Worm (Caenorhabditis elegans) whole organism, L4 larva: ENCODE measurements around the gene sdz-27.

Experiments
- F10B5.3 ChIP-seq: sonication (generic microtip); optimal IDR thresholded peaks from 2 replicates; lab custom pipeline; 2016; ENCODE audit warnings: mild to moderate bottlenecking, missing genetic modification characterization, missing compliant biosample characterization
- F44E2.7 ChIP-seq: fragments of 200-800 bp; sonication (Bioruptor generic); IDR thresholded peaks from 2 replicates; pipeline ENCODE4 v2.1.2; 2022; ENCODE audit warnings: missing genetic modification characterization, missing compliant biosample characterization
- R02D3.7 ChIP-seq: fragments of 150-350 bp; sonication (generic microtip); optimal IDR thresholded peaks from 3 replicates; lab custom pipeline; 2014; ENCODE audit warnings: missing biosample characterization, missing genetic modification characterization
- T20F7.1 ChIP-seq: fragments of 200-800 bp; sonication (Bioruptor generic); optimal IDR thresholded peaks from 2 replicates; lab custom pipeline; 2018; ENCODE audit warnings: mild to moderate bottlenecking, missing genetic modification characterization, missing compliant biosample characterization
- Y105C5A.15 ChIP-seq: fragments of 200-800 bp; sonication (Bioruptor generic); IDR thresholded peaks from 2 replicates; pipeline ENCODE4 v1.3.6; 2022; ENCODE audit warnings: missing genetic modification characterization, missing compliant biosample characterization
- aha-1 ChIP-seq: fragments of 150-350 bp; peaks from one replicate; lab custom pipeline; 2014; ENCODE audit warnings: missing biosample characterization, missing genetic modification characterization
- ceh-20 ChIP-seq: fragments of 200-800 bp; sonication (Bioruptor generic); IDR thresholded peaks from 2 replicates; pipeline ENCODE4 v1.3.6; 2022; ENCODE audit warnings: missing genetic modification reagents, missing genetic modification characterization, missing compliant biosample characterization
- ceh-28 ChIP-seq: fragments of 150-350 bp; optimal IDR thresholded peaks from 2 replicates; lab custom pipeline; 2014; ENCODE audit warnings: missing biosample characterization, missing genetic modification reagents, missing genetic modification characterization
- ceh-32 ChIP-seq: sonication (generic microtip); optimal IDR thresholded peaks from 2 replicates; lab custom pipeline; 2016; ENCODE audit warnings: mild to moderate bottlenecking, missing genetic modification characterization, missing compliant biosample characterization; ENCODE audit not compliant: poor library complexity
- daf-16 ChIP-seq, 3 experiments: sonication (generic microtip); optimal IDR thresholded peaks; 2 replicates each; lab custom pipeline; 2016 to 2017; ENCODE audit warnings: missing genetic modification characterization in 3 of 3, missing genetic modification reagents in 3 of 3, mild to moderate bottlenecking in 2 of 3, missing compliant biosample characterization in 2 of 3, missing biosample characterization in 1 of 3, moderate library complexity in 1 of 3
- dmd-6 ChIP-seq: fragments of 200-800 bp; sonication (Bioruptor generic); IDR thresholded peaks from 2 replicates; pipeline ENCODE4 v1.3.6; 2022; ENCODE audit warnings: missing genetic modification reagents, missing genetic modification characterization, missing compliant biosample characterization
- dmd-9 ChIP-seq: fragments of 200-800 bp; sonication (Bioruptor generic); IDR thresholded peaks from 2 replicates; pipeline ENCODE4 v1.3.6; 2022; ENCODE audit warnings: missing genetic modification reagents, missing genetic modification characterization, missing compliant biosample characterization
- dpl-1 ChIP-seq: fragments of 150-350 bp; optimal IDR thresholded peaks from 2 replicates; lab custom pipeline; 2014; ENCODE audit warnings: missing biosample characterization, missing genetic modification reagents, missing genetic modification characterization
- duxl-1 ChIP-seq: sonication (generic microtip); optimal IDR thresholded peaks from 2 replicates; lab custom pipeline; 2016; ENCODE audit warnings: mild to moderate bottlenecking, missing genetic modification characterization, moderate library complexity, missing compliant biosample characterization; ENCODE audit not compliant: poor library complexity
- dve-1 ChIP-seq: sonication (generic microtip); optimal IDR thresholded peaks from 2 replicates; lab custom pipeline; 2017; ENCODE audit warnings: antibody characterized with exemption, mild to moderate bottlenecking, missing genetic modification characterization, missing compliant biosample characterization; ENCODE audit not compliant: insufficient read depth
- hif-1 ChIP-seq, 2 experiments: sonication (generic microtip); optimal IDR thresholded peaks; 2 replicates each; lab custom pipeline; 2016 to 2017; ENCODE audit warnings: missing compliant biosample characterization in 2 of 2, missing genetic modification characterization in 2 of 2, missing genetic modification reagents in 2 of 2, missing genotype in 2 of 2, mild to moderate bottlenecking in 1 of 2
- hlh-11 ChIP-seq: fragments of 200-800 bp; sonication (Bioruptor generic); optimal IDR thresholded peaks from 2 replicates; lab custom pipeline; 2018; ENCODE audit warnings: mild to moderate bottlenecking, missing genetic modification characterization, missing compliant biosample characterization
- lin-1 ChIP-seq: fragments of 200-800 bp; sonication (Bioruptor generic); IDR thresholded peaks from 2 replicates; pipeline ENCODE4 v1.3.6; 2022; ENCODE audit warnings: missing genetic modification reagents, missing genetic modification characterization, missing compliant biosample characterization
- lin-13 ChIP-seq: fragments of 150-350 bp; optimal IDR thresholded peaks from 2 replicates; lab custom pipeline; 2014; ENCODE audit warnings: missing biosample characterization, missing genetic modification reagents, missing genetic modification characterization
- lin-38 ChIP-seq: fragments of 200-800 bp; sonication (Bioruptor generic); IDR thresholded peaks from 2 replicates; pipeline ENCODE4 v1.3.6; 2022; ENCODE audit warnings: missing genetic modification reagents, missing genetic modification characterization, missing compliant biosample characterization
- lir-3 ChIP-seq: sonication (generic microtip); optimal IDR thresholded peaks from 2 replicates; lab custom pipeline; 2016; ENCODE audit warnings: mild to moderate bottlenecking, missing genetic modification characterization, missing compliant biosample characterization
- madf-9 ChIP-seq: fragments of 200-800 bp; sonication (Bioruptor generic); conservative IDR thresholded peaks from 2 replicates; pipeline ENCODE4 v1.3.6; 2022; ENCODE audit warnings: missing genetic modification reagents, missing genetic modification characterization, missing compliant biosample characterization
- mep-1 ChIP-seq: fragments of 150-350 bp; sonication (generic microtip); optimal IDR thresholded peaks from 3 replicates; lab custom pipeline; 2014; ENCODE audit warnings: missing biosample characterization, missing genetic modification characterization
- nhr-102 ChIP-seq: sonication (generic microtip); optimal IDR thresholded peaks from 2 replicates; lab custom pipeline; 2016; ENCODE audit warnings: mild to moderate bottlenecking, missing genetic modification characterization, moderate library complexity, missing compliant biosample characterization
- nhr-25 ChIP-seq: sonication (generic microtip); optimal IDR thresholded peaks from 2 replicates; lab custom pipeline; 2017; ENCODE audit warnings: missing genetic modification characterization, mild to moderate bottlenecking, missing compliant biosample characterization, antibody characterized with exemption, moderate library complexity, borderline replicate concordance; ENCODE audit not compliant: insufficient read depth
- nhr-28 ChIP-seq: fragments of 150-350 bp; optimal IDR thresholded peaks from 2 replicates; lab custom pipeline; 2014; ENCODE audit warnings: missing biosample characterization, missing genetic modification characterization
- nhr-48 ChIP-seq: sonication (generic microtip); optimal IDR thresholded peaks from 2 replicates; lab custom pipeline; 2016; ENCODE audit warnings: mild to moderate bottlenecking, missing genetic modification characterization, missing compliant biosample characterization
- nhr-6 ChIP-seq: fragments of 150-350 bp; optimal IDR thresholded peaks from 2 replicates; lab custom pipeline; 2014; ENCODE audit warnings: missing biosample characterization, missing genetic modification characterization
- nhr-77 ChIP-seq: fragments of 150-350 bp; optimal IDR thresholded peaks from 2 replicates; lab custom pipeline; 2014; ENCODE audit warnings: missing biosample characterization, missing genetic modification characterization
- php-3 ChIP-seq: fragments of 200-800 bp; sonication (Bioruptor generic); IDR thresholded peaks from 2 replicates; pipeline ENCODE4 v1.3.6; 2022; ENCODE audit warnings: missing genetic modification reagents, missing genetic modification characterization, missing compliant biosample characterization
- sdz-12 ChIP-seq: fragments of 200-800 bp; sonication (Bioruptor generic); optimal IDR thresholded peaks from 2 replicates; lab custom pipeline; 2018; ENCODE audit warnings: mild to moderate bottlenecking, missing genetic modification characterization, missing compliant biosample characterization
- snpc-1.2 ChIP-seq: fragments of 200-800 bp; sonication (Bioruptor generic); IDR thresholded peaks from 2 replicates; pipeline ENCODE4 v1.3.6; 2022; ENCODE audit warnings: missing genetic modification reagents, missing genetic modification characterization, missing compliant biosample characterization
- spr-3 ChIP-seq: fragments of 200-800 bp; sonication (Bioruptor generic); optimal IDR thresholded peaks from 2 replicates; lab custom pipeline; 2018; ENCODE audit warnings: mild to moderate bottlenecking, missing genetic modification characterization, missing compliant biosample characterization
- unc-130 ChIP-seq: sonication (generic microtip); optimal IDR thresholded peaks from 2 replicates; lab custom pipeline; 2016; ENCODE audit warnings: missing genetic modification reagents, missing genetic modification characterization, missing compliant biosample characterization
- unc-39 ChIP-seq: sonication (generic microtip); optimal IDR thresholded peaks from 2 replicates; lab custom pipeline; 2017; ENCODE audit warnings: missing biosample characterization, missing genetic modification characterization
- zip-2 ChIP-seq: fragments of 150-350 bp; optimal IDR thresholded peaks from 2 replicates; lab custom pipeline; 2014; ENCODE audit warnings: missing biosample characterization, missing genetic modification characterization
- ztf-7 ChIP-seq: fragments of 150-350 bp; optimal IDR thresholded peaks from 2 replicates; lab custom pipeline; 2014; ENCODE audit warnings: missing biosample characterization, missing genetic modification characterization

Gene sdz-27

DNA sequence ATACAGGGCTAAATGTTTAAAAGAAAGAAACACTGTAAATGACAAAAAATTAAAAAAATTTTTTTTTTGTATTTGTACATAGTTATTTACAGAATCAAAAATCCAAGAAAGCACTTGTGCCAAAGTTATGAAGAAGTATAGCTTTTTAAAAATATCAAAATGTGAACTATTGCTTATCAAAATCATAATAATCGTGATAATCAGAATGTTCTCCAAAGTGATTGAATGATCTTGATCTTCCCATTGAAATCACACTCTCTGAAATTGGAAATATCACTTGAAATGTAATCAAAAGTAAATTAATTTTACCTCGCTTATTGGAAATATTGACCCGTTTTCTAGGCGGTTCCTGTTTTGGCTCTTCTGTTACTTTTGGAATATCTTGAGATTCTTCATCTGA is 39.7 kb downstream of the sdz-27 start:
- TF ChIP-seq mep-1 (tag; lab: Kevin White, UChicago) (peak; percentile 55), aha-1 (tag; lab: Kevin White, UChicago) (peak; percentile 15), daf-16 (GFP tag; optimal IDR thresholded peaks at IDR 0.05; lab: Kevin White, UChicago) (no peak), daf-16 (tag; optimal IDR thresholded peaks at IDR 0.05; lab: Kevin White, UChicago) (no peak)

DNA sequence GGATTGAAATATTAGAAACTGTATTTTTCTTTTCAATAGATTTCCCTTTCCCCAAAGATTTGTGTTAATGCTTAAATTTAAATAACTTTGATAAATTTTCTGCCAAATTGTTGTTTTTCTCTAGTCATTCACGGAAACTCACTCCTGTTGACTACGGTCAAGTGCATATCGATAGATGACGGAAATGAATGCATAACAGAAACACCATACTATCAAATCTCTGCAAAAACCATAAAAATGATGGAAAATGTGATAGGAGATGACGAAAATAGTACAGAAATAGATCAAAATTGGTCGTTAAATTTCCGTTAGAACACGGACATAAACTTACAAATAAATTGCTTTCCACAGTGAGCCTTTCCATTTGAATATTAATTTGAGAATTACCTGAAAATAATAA is 42.2 kb downstream of the sdz-27 start:
- TF ChIP-seq nhr-77 (no peak), daf-16 (GFP tag; optimal IDR thresholded peaks at IDR 0.05; lab: Kevin White, UChicago) (no peak), daf-16 (tag; optimal IDR thresholded peaks at IDR 0.05; lab: Kevin White, UChicago) (peak; percentile 56), php-3 (GFP tag; lab: Robert Waterston, UW) (peak; percentile 80; the same call in 1 of the 2 replicates)

DNA sequence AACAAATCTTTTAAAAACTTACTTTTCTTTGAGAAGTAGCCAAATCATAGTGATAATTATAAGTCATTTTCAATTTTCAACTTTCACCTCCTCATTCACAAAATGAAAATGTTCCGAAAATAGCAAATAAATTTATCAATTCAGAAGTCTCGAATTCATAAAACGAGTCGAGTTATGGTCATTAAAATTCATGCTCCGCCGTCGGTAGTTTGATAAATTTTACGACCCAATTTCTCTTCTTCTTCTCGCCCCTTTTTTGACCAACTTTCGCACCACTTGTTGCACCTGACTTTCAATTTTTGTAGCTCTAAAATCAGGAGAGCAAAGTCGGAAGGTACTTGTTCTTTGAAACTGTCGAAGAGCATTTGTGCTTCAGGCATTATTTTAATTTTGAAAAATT is 43.2 kb downstream of the sdz-27 start, which contains the start of gene best-7:
best-7 (minus strand) TSS at position 239 of the 400 bp plus-strand sequence.
- no peak for TF ChIP-seq T20F7.1 (GFP tag; lab: Kevin White, UChicago)
- TF ChIP-seq nhr-6, result no peak
- no peak for TF ChIP-seq lir-3
- no peak for TF ChIP-seq unc-130 (GFP tag; lab: Kevin White, UChicago)
- no peak for TF ChIP-seq nhr-48 (tag; lab: Kevin White, UChicago)
- TF ChIP-seq dve-1, result peak; percentile 5
- TF ChIP-seq dmd-9 (GFP tag; lab: Robert Waterston, UW), result no peak
- TF ChIP-seq F10B5.3 (tag; lab: Kevin White, UChicago), result no peak
- TF ChIP-seq sdz-12 (GFP tag; lab: Kevin White, UChicago), result no peak
- TF ChIP-seq R02D3.7, result no peak
- no peak for TF ChIP-seq F44E2.7 (GFP tag; lab: Robert Waterston, UW)
- TF ChIP-seq unc-39 (tag; lab: Kevin White, UChicago), result no peak
- TF ChIP-seq nhr-28, result peak; percentile 35
- TF ChIP-seq nhr-25 (tag; lab: Kevin White, UChicago), result no peak
- peak; percentile 79 for TF ChIP-seq php-3 (GFP tag; lab: Robert Waterston, UW)
- no peak for TF ChIP-seq dmd-6 (GFP tag; lab: Robert Waterston, UW)
- TF ChIP-seq hlh-11, result no peak
- TF ChIP-seq Y105C5A.15 (GFP tag; lab: Robert Waterston, UW), result no peak

DNA sequence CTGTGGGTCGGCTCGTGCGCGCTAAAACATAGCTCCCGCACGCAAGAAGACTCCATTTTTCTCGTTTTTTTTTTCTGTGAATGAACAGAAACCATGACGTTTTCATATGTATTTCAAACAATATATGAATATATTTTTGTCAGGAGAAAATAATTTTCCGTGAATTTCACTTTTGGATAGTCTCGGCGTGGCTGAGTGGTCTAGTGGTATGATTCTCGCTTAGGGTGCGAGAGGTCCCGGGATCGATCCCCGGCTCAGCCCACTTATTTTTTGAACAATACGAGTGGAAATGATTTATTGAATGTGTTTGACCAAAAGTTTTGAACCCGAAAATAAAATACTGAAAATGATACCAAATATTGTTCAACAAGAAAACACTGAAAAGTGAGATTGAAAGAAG is 44.5 kb downstream of the sdz-27 start:
- no peak for TF ChIP-seq dpl-1 (GFP tag; lab: Kevin White, UChicago)
- TF ChIP-seq snpc-1.2 (GFP tag; lab: Robert Waterston, UW), result no peak
- no peak for TF ChIP-seq lin-38 (GFP tag; lab: Robert Waterston, UW)
- TF ChIP-seq sdz-12 (GFP tag; lab: Kevin White, UChicago), result no peak
- TF ChIP-seq lin-1 (GFP tag; lab: Robert Waterston, UW), result no peak
- TF ChIP-seq ztf-7 (tag; lab: Kevin White, UChicago), result no peak
- no peak for TF ChIP-seq madf-9 (GFP tag; lab: Robert Waterston, UW)
- TF ChIP-seq hif-1 (tag; optimal IDR thresholded peaks at IDR 0.05; lab: Kevin White, UChicago), result no peak
- no peak for TF ChIP-seq Y105C5A.15 (GFP tag; lab: Robert Waterston, UW)
- no peak for TF ChIP-seq F10B5.3 (tag; lab: Kevin White, UChicago)
- TF ChIP-seq zip-2 (tag; lab: Kevin White, UChicago), result no peak
- TF ChIP-seq nhr-102 (tag; lab: Kevin White, UChicago), result no peak
- no peak for TF ChIP-seq ceh-32
- no peak for TF ChIP-seq ceh-20
- TF ChIP-seq lin-13, result no peak
- no peak for TF ChIP-seq ceh-28 (tag; lab: Kevin White, UChicago)
- no peak for TF ChIP-seq spr-3
- no peak for TF ChIP-seq duxl-1 (tag; lab: Kevin White, UChicago)
